Worm (Caenorhabditis elegans): ENCODE results near the gene AC3.5.

The AC3.5 gene

ce11 chrV:10432607-10433006 lies 44.3 kb downstream of the AC3.5 start:
- TF ChIP-seq unc-62 (GFP tag; optimal IDR thresholded peaks at IDR 0.05), result no peak
- TF ChIP-seq hmg-11 (tag; optimal IDR thresholded peaks at IDR 0.05), result no peak
- TF ChIP-seq ZK546.5 (tag; optimal IDR thresholded peaks at IDR 0.05), result no peak
- TF ChIP-seq nhr-77 (tag; optimal IDR thresholded peaks at IDR 0.05), result no peak
- no peak for TF ChIP-seq lsy-12 (tag; optimal IDR thresholded peaks at IDR 0.05)
- no peak for TF ChIP-seq nhr-43 (tag; optimal IDR thresholded peaks at IDR 0.05; ENCODE audit: poor library complexity, severe bottlenecking)
- no peak for TF ChIP-seq fos-1 (tag; optimal IDR thresholded peaks at IDR 0.05)
- TF ChIP-seq ceh-82 (tag; optimal IDR thresholded peaks at IDR 0.05), result no peak
- TF ChIP-seq nhr-11 (tag; optimal IDR thresholded peaks at IDR 0.05), result no peak
- no peak for TF ChIP-seq ceh-9 (tag; optimal IDR thresholded peaks at IDR 0.05)
- no peak for TF ChIP-seq lin-15B (tag; optimal IDR thresholded peaks at IDR 0.05)
- TF ChIP-seq aly-2 (tag; optimal IDR thresholded peaks at IDR 0.05), result no peak
- no peak for TF ChIP-seq ztf-4 (tag; optimal IDR thresholded peaks at IDR 0.05)
- TF ChIP-seq sea-2 (GFP tag; optimal IDR thresholded peaks at IDR 0.05), result no peak
- TF ChIP-seq nhr-67 (tag; optimal IDR thresholded peaks at IDR 0.05), result no peak
- no peak for TF ChIP-seq zag-1 (tag; optimal IDR thresholded peaks at IDR 0.05)
- TF ChIP-seq pqm-1 (tag; optimal IDR thresholded peaks at IDR 0.05), result peak; percentile 79
- no peak for TF ChIP-seq nhr-12 (tag; optimal IDR thresholded peaks at IDR 0.05)
- TF ChIP-seq ceh-16 (tag; optimal IDR thresholded peaks at IDR 0.05), result no peak
- TF ChIP-seq pha-4 (tag; optimal IDR thresholded peaks at IDR 0.05), result peak; percentile 53
- TF ChIP-seq elt-2 (tag; optimal IDR thresholded peaks at IDR 0.05), result peak; percentile 96
- TF ChIP-seq jun-1 (tag; optimal IDR thresholded peaks at IDR 0.05), result peak; percentile 54
- no peak for TF ChIP-seq daf-12 (tag; optimal IDR thresholded peaks at IDR 0.05)
- no peak for TF ChIP-seq nhr-237 (tag; optimal IDR thresholded peaks at IDR 0.05)
- TF ChIP-seq mml-1 (tag; optimal IDR thresholded peaks at IDR 0.05), result no peak

DNA sequence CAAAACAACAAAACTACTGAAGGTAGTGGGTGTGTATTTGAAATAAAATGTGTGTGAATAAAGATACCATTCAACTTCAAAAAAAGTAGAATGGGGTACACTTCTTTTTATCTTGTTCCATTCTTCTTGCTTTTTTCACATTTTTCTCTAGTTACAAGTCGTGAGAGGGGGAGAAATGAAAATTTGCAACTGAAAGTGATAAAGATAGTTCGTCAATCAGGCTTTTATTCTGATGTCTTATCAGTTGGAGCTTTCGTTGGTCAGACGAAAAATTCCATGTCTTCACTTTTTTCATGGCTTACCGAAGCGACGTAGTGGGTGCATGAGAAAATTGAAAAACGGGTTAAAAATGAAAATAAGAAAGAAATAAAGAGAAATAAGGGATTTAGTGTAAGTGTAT lies 45.4 kb downstream of the AC3.5 start, which contains the start of gene Y32F6A.4:
Y32F6A.4 (minus strand) TSS at position 347 of the 400 bp plus-strand sequence.
- TF ChIP-seq elt-2 (tag; optimal IDR thresholded peaks at IDR 0.05), result peak; percentile 76
- TF ChIP-seq nhr-28 (tag; optimal IDR thresholded peaks at IDR 0.05), result no peak
- peak; percentile 23 for TF ChIP-seq pqm-1 (tag; optimal IDR thresholded peaks at IDR 0.05)

- TF ChIP-seq elt-2 (tag; optimal IDR thresholded peaks at IDR 0.05), result peak; percentile 57
- TF ChIP-seq nhr-23 (tag; optimal IDR thresholded peaks at IDR 0.05), result no peak
- TF ChIP-seq pqm-1 (tag; optimal IDR thresholded peaks at IDR 0.05), result peak; percentile 50
Measured at ce11 chrV:10435198-10435597, 46.9 kb downstream of the AC3.5 start.

DNA sequence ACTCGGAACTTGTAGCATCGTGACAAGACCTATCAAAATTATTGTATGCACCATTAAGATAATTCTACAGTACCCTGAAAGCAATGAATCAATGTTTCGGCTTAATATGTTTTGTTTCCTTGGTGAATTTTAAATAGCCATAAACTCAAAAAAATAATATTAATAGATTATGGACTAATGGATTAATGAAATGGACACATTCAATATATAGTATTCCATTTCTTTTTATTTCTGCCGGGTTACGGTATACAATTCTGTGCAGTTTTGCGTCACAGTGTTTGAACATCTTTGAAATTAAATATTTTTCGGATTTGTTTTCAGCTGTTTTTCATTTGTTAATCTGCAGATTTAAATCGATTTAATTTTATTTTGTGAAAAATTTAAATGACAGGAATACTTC lies 48.3 kb downstream of the AC3.5 start, which contains the start of gene set-22:
set-22 (plus strand) TSS at position 301 of the 400 bp plus-strand sequence.
- no peak for TF ChIP-seq ceh-28 (tag; optimal IDR thresholded peaks at IDR 0.05)
- TF ChIP-seq lin-39 (tag; optimal IDR thresholded peaks at IDR 0.05), result no peak
- no peak for TF ChIP-seq unc-62 (GFP tag; optimal IDR thresholded peaks at IDR 0.05)
- no peak for TF ChIP-seq ceh-9 (tag; optimal IDR thresholded peaks at IDR 0.05)
- no peak for TF ChIP-seq lin-15B (tag; optimal IDR thresholded peaks at IDR 0.05)
- TF ChIP-seq zag-1 (tag; optimal IDR thresholded peaks at IDR 0.05), result no peak
- no peak for TF ChIP-seq egl-27 (tag; optimal IDR thresholded peaks at IDR 0.05)

- TF ChIP-seq elt-3 (tag; optimal IDR thresholded peaks at IDR 0.05) (no peak), tbx-2 (tag; optimal IDR thresholded peaks at IDR 0.05) (no peak), nhr-12 (tag; optimal IDR thresholded peaks at IDR 0.05) (no peak), pqm-1 (tag; optimal IDR thresholded peaks at IDR 0.05) (no peak), fkh-2 (tag; optimal IDR thresholded peaks at IDR 0.05) (no peak), nhr-11 (tag; optimal IDR thresholded peaks at IDR 0.05) (no peak), lsy-12 (tag; optimal IDR thresholded peaks at IDR 0.05) (no peak), ceh-28 (tag; optimal IDR thresholded peaks at IDR 0.05) (no peak), nhr-237 (tag; optimal IDR thresholded peaks at IDR 0.05) (no peak)
Measured at ce11 chrV:10440723-10441122, 52.4 kb downstream of the AC3.5 start, which contains the start of gene snf-10. TSS of gene snf-10 (minus strand) at chrV:10440823.
